Fruit fly (Drosophila melanogaster): ENCODE measurements around the gene CG9257.
A peak's percentile ranks its signal among the peaks of the same experiment; 100 is the strongest.

The CG9257 gene

DNA sequence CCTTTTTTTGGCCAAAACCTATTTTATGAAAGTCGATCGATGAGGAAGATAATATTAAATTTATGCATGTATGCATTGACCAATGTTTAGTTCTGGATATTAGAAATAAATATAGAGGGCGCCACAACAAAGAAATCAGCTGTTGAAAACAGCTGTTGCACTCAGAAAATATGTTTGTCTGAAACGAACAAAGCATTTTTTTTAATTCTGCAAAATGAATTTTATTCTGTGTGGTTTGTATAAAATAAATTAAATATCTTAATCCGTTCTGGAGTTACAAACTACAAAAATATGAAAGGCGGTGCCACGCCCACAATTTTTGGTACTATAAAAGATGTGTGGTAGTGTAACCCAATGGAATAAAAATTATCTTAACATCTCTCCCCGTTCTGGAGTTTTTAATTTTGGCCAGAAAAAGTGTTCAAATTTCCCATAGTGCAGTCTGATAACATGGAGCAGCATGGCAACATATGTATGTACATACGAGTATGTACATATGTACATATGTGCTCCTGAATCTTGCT lies 6.3 kb downstream of the CG9257 start (continued):
- TF ChIP-seq CG11560 (tag; IDR thresholded peaks at IDR 0.05): no peak
- peak; percentile 65 for TF ChIP-seq shn (GFP tag; optimal IDR thresholded peaks at IDR 0.05)
- TF ChIP-seq HmgZ (tag; optimal IDR thresholded peaks at IDR 0.05): no peak
- peak; percentile 33 for TF ChIP-seq Chrac-16 (GFP tag; optimal IDR thresholded peaks at IDR 0.05)
- TF ChIP-seq CG9437 (GFP tag; optimal IDR thresholded peaks at IDR 0.05): no peak
- no peak for TF ChIP-seq hkb (optimal IDR thresholded peaks at IDR 0.05)
- TF ChIP-seq hkb (GFP tag; IDR thresholded peaks at IDR 0.05): peak; percentile 69
- peak; percentile 47 for TF ChIP-seq NC2α (GFP tag; optimal IDR thresholded peaks at IDR 0.05)
- peak; percentile 9 for TF ChIP-seq D19B (GFP tag; optimal IDR thresholded peaks at IDR 0.05)
- TF ChIP-seq Hr39 (optimal IDR thresholded peaks at IDR 0.05): no peak
- peak; percentile 74 for TF ChIP-seq Med (GFP tag)
- TF ChIP-seq nerfin-2 (GFP tag; IDR thresholded peaks at IDR 0.05; ENCODE audit: partially characterized antibody): no peak
- TF ChIP-seq HLH54F (GFP tag; optimal IDR thresholded peaks at IDR 0.05): peak; percentile 5
- no peak for TF ChIP-seq hbn (GFP tag; IDR thresholded peaks at IDR 0.05; ENCODE audit: partially characterized antibody)
- no peak for TF ChIP-seq Rx (GFP tag; IDR thresholded peaks at IDR 0.05)
- TF ChIP-seq CG16815 (GFP tag; optimal IDR thresholded peaks at IDR 0.05): peak; percentile 21
- TF ChIP-seq stwl (tag; optimal IDR thresholded peaks at IDR 0.05): no peak
- TF ChIP-seq peb (GFP tag; IDR thresholded peaks at IDR 0.05): peak; percentile 17; the same call in 1 of the 2 replicates
- TF ChIP-seq CG10654 (GFP tag; optimal IDR thresholded peaks at IDR 0.05): peak; percentile 41
- TF ChIP-seq CG12236 (GFP tag; optimal IDR thresholded peaks at IDR 0.05): peak; percentile 2
- peak; percentile 27; the same call in 1 of the 3 replicates for TF ChIP-seq croc (GFP tag; conservative IDR thresholded peaks at IDR 0.05)
- TF ChIP-seq pfk (GFP tag; optimal IDR thresholded peaks at IDR 0.05): no peak
- TF ChIP-seq CG32772 (GFP tag; IDR thresholded peaks at IDR 0.05): no peak
- TF ChIP-seq CG9609 (GFP tag; optimal IDR thresholded peaks at IDR 0.05): no peak
- peak; percentile 50; the same call in 1 of the 2 replicates for TF ChIP-seq CG10366 (GFP tag; IDR thresholded peaks at IDR 0.05)
- TF ChIP-seq CG1233 (GFP tag; optimal IDR thresholded peaks at IDR 0.05): peak; percentile 34
- TF ChIP-seq p53 (GFP tag; optimal IDR thresholded peaks at IDR 0.05): no peak
- no peak for TF ChIP-seq vnd (GFP tag; IDR thresholded peaks at IDR 0.05; ENCODE audit: partially characterized antibody)
- TF ChIP-seq MTF-1 (GFP tag; optimal IDR thresholded peaks at IDR 0.05; ENCODE audit: borderline replicate concordance): peak; percentile 4
- TF ChIP-seq Neu2 (GFP tag; optimal IDR thresholded peaks at IDR 0.05; ENCODE audit: borderline replicate concordance): no peak
- no peak for TF ChIP-seq inv (GFP tag; IDR thresholded peaks at IDR 0.05; ENCODE audit: partially characterized antibody)
- TF ChIP-seq B-H1 (GFP tag; IDR thresholded peaks at IDR 0.05): peak; percentile 37; the same call in 2 of the 3 replicates
- peak; percentile 66 for TF ChIP-seq CG30431 (GFP tag; optimal IDR thresholded peaks at IDR 0.05)
- peak; percentile 49 for TF ChIP-seq CG31441 (GFP tag; IDR thresholded peaks at IDR 0.05)
- TF ChIP-seq mld (GFP tag; IDR thresholded peaks at IDR 0.05; ENCODE audit: partially characterized antibody): no peak
- no peak for TF ChIP-seq rib (GFP tag; IDR thresholded peaks at IDR 0.05)
- no peak for TF ChIP-seq Ravus (GFP tag; IDR thresholded peaks at IDR 0.05)
- no peak for TF ChIP-seq Dll (GFP tag; IDR thresholded peaks at IDR 0.05; ENCODE audit: partially characterized antibody)
- peak; percentile 1 for TF ChIP-seq zen (tag; optimal IDR thresholded peaks at IDR 0.05)
- TF ChIP-seq CG7786 (GFP tag; optimal IDR thresholded peaks at IDR 0.05): no peak
- TF ChIP-seq disco-r (GFP tag; optimal IDR thresholded peaks at IDR 0.05): no peak
- TF ChIP-seq Deaf1 (tag; optimal IDR thresholded peaks at IDR 0.05): peak; percentile 21
- TF ChIP-seq fu2 (GFP tag; optimal IDR thresholded peaks at IDR 0.05): no peak
- TF ChIP-seq crol (GFP tag; IDR thresholded peaks at IDR 0.05): no peak
- peak; percentile 16 for TF ChIP-seq Myb (GFP tag; optimal IDR thresholded peaks at IDR 0.05)
- no peak for TF ChIP-seq pan (optimal IDR thresholded peaks at IDR 0.05)
- peak in 1 of 2 experiments; percentile 27 for TF ChIP-seq pan (GFP tag; optimal IDR thresholded peaks at IDR 0.05 in 1 of 2, IDR thresholded peaks at IDR 0.05 in 1 of 2)
- 0 out of 2 replicates have a peak, but pooled peaks have one; percentile 21 for TF ChIP-seq CG32532 (GFP tag; IDR thresholded peaks at IDR 0.05)
- TF ChIP-seq gt (GFP tag; IDR thresholded peaks at IDR 0.05): no peak
- TF ChIP-seq CG5245 (GFP tag; optimal IDR thresholded peaks at IDR 0.05): peak; percentile 48
- no peak for TF ChIP-seq Nf-YB (GFP tag; optimal IDR thresholded peaks at IDR 0.05)
- peak; percentile 72 for TF ChIP-seq Oli (tag; optimal IDR thresholded peaks at IDR 0.05)

Measured in whole organism, embryonic.